Worm (Caenorhabditis elegans): Measurements from ENCODE around the gene swsn-1.

Gene swsn-1

ce11 chrV:20223725-20224124 is 25.6 kb downstream of the swsn-1 start:
- TF ChIP-seq nhr-237 (tag; optimal IDR thresholded peaks at IDR 0.05) (no peak), ceh-9 (tag; optimal IDR thresholded peaks at IDR 0.05) (no peak), lin-39 (tag; optimal IDR thresholded peaks at IDR 0.05) (no peak), tbx-2 (tag; optimal IDR thresholded peaks at IDR 0.05) (no peak), ztf-11 (tag; optimal IDR thresholded peaks at IDR 0.05) (no peak), zag-1 (tag; optimal IDR thresholded peaks at IDR 0.05) (no peak), egl-5 (tag; optimal IDR thresholded peaks at IDR 0.05) (no peak), pqm-1 (tag; optimal IDR thresholded peaks at IDR 0.05) (no peak), elt-1 (tag; optimal IDR thresholded peaks at IDR 0.05) (no peak), snpc-4 (tag; optimal IDR thresholded peaks at IDR 0.05) (no peak), elt-2 (tag; optimal IDR thresholded peaks at IDR 0.05) (no peak)

ce11 chrV:20220604-20221003 is 28.7 kb downstream of the swsn-1 start:
- TF ChIP-seq fkh-2 (tag; optimal IDR thresholded peaks at IDR 0.05) (no peak), ceh-9 (tag; optimal IDR thresholded peaks at IDR 0.05) (no peak)

DNA sequence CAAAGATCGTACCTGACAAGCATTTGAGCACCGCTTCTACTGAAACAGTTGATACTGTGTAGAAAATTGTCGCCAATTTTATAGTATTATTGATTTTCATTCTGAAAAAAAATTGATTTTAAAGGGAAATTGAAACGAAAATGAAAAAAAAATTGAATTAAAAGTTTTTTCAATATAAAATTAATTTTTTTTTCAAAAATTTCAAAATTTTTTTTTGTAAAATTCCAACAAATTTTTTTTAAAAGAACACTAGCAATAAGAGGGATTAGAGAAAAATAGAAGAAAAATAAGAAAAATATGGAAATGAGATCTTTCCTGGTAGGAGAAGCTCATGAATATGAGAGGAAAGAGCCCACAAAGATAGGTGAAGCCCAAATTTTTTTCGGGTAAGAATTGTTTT is 34.1 kb downstream of the swsn-1 start, which contains the start of gene Y113G7B.11:
TSS of gene Y113G7B.11 (minus strand) at position 101 of the 400 bp plus-strand sequence.
- TF ChIP-seq nhr-12 (tag; optimal IDR thresholded peaks at IDR 0.05) (no peak), nhr-76 (tag; optimal IDR thresholded peaks at IDR 0.05) (no peak), mdl-1 (tag; optimal IDR thresholded peaks at IDR 0.05) (no peak), egl-27 (tag; optimal IDR thresholded peaks at IDR 0.05) (no peak), unc-62 (GFP tag; optimal IDR thresholded peaks at IDR 0.05) (no peak), ztf-4 (tag; optimal IDR thresholded peaks at IDR 0.05) (no peak), fkh-2 (tag; optimal IDR thresholded peaks at IDR 0.05) (no peak), sea-2 (GFP tag; optimal IDR thresholded peaks at IDR 0.05) (no peak), lin-15B (tag; optimal IDR thresholded peaks at IDR 0.05) (no peak), fos-1 (tag; optimal IDR thresholded peaks at IDR 0.05) (no peak), tbx-2 (tag; optimal IDR thresholded peaks at IDR 0.05) (no peak), fkh-10 (GFP tag; optimal IDR thresholded peaks at IDR 0.05) (no peak), nhr-67 (tag; optimal IDR thresholded peaks at IDR 0.05) (no peak), nhr-28 (tag; optimal IDR thresholded peaks at IDR 0.05) (no peak), aly-2 (tag; optimal IDR thresholded peaks at IDR 0.05) (no peak), nhr-25 (tag; optimal IDR thresholded peaks at IDR 0.05) (no peak), ceh-16 (tag; optimal IDR thresholded peaks at IDR 0.05) (no peak)

- peak; percentile 12 for TF ChIP-seq pha-4 (tag; optimal IDR thresholded peaks at IDR 0.05)
- peak; percentile 47 for TF ChIP-seq pqm-1 (tag; optimal IDR thresholded peaks at IDR 0.05)
- no peak for TF ChIP-seq hmg-11 (tag; optimal IDR thresholded peaks at IDR 0.05)
- TF ChIP-seq R02D3.7 (tag; optimal IDR thresholded peaks at IDR 0.05): no peak
- TF ChIP-seq elt-2 (tag; optimal IDR thresholded peaks at IDR 0.05): peak; percentile 66
Observed at ce11 chrV:20213097-20213496, 36.2 kb downstream of the swsn-1 start.

ce11 chrV:20212584-20212983 is 36.7 kb downstream of the swsn-1 start, which contains the start of gene Y113G7B.12:
Gene Y113G7B.12, minus strand, starts transcription at chrV:20212684.
- TF ChIP-seq nhr-23 (tag; optimal IDR thresholded peaks at IDR 0.05) (no peak), ZK546.5 (tag; optimal IDR thresholded peaks at IDR 0.05) (no peak), R02D3.7 (tag; optimal IDR thresholded peaks at IDR 0.05) (no peak), ztf-4 (tag; optimal IDR thresholded peaks at IDR 0.05) (no peak), nfya-1 (tag; optimal IDR thresholded peaks at IDR 0.05; ENCODE audit: insufficient read depth) (no peak), egl-5 (tag; optimal IDR thresholded peaks at IDR 0.05) (no peak), nhr-28 (tag; optimal IDR thresholded peaks at IDR 0.05) (no peak), unc-62 (GFP tag; optimal IDR thresholded peaks at IDR 0.05) (no peak), snpc-4 (tag; optimal IDR thresholded peaks at IDR 0.05) (no peak), nhr-67 (tag; optimal IDR thresholded peaks at IDR 0.05) (no peak), skn-1 (tag; optimal IDR thresholded peaks at IDR 0.05) (no peak)

ce11 chrV:20206086-20206485 is 43.2 kb downstream of the swsn-1 start, which contains the start of the genes fbxb-59 and srbc-34:
Gene fbxb-59, minus strand, starts transcription at chrV:20206186.
Gene srbc-34, plus strand, starts transcription at chrV:20206318.
- no peak for TF ChIP-seq nhr-67 (tag; optimal IDR thresholded peaks at IDR 0.05)
- TF ChIP-seq ZK546.5 (tag; optimal IDR thresholded peaks at IDR 0.05): no peak
- TF ChIP-seq elt-1 (tag; optimal IDR thresholded peaks at IDR 0.05): no peak
- no peak for TF ChIP-seq fkh-10 (GFP tag; optimal IDR thresholded peaks at IDR 0.05)
- no peak for TF ChIP-seq ceh-82 (tag; optimal IDR thresholded peaks at IDR 0.05)
- no peak for TF ChIP-seq nhr-237 (tag; optimal IDR thresholded peaks at IDR 0.05)
- no peak for TF ChIP-seq mdl-1 (tag; optimal IDR thresholded peaks at IDR 0.05)
- no peak for TF ChIP-seq egl-27 (tag; optimal IDR thresholded peaks at IDR 0.05)
- no peak for TF ChIP-seq pqm-1 (tag; optimal IDR thresholded peaks at IDR 0.05)
- TF ChIP-seq ceh-16 (tag; optimal IDR thresholded peaks at IDR 0.05): no peak
- no peak for TF ChIP-seq sea-2 (GFP tag; optimal IDR thresholded peaks at IDR 0.05)

All from whole organism, L3 larva.